Fruit fly (Drosophila melanogaster) whole organism, embryonic: ENCODE measurements around the gene CG14628.

Experiments
- Atf6 ChIP-seq: fragments of 200-800 bp; sonication (Bioruptor generic); IDR thresholded peaks from 2 replicates; pipeline ENCODE4 v1.3.6; 2022; ENCODE audit warnings: missing biosample characterization, missing genetic modification characterization
- BtbVII ChIP-seq: fragments of 200-800 bp; sonication (Bioruptor generic); optimal IDR thresholded peaks from 3 replicates; lab custom pipeline; 2017; ENCODE audit warnings: missing biosample characterization, mild to moderate bottlenecking, missing genetic modification characterization
- C15 ChIP-seq: fragments of 200-800 bp; sonication (Bioruptor generic); IDR thresholded peaks from 3 replicates; pipeline ENCODE4 v1.3.6; 2022; ENCODE audit warnings: missing biosample characterization, missing genetic modification characterization
- CG10431 ChIP-seq: fragments of 200-800 bp; sonication (Bioruptor generic); optimal IDR thresholded peaks from 3 replicates; lab custom pipeline; 2018; ENCODE audit warnings: missing biosample characterization, mild to moderate bottlenecking, missing genetic modification characterization
- CG10979 ChIP-seq: fragments of 200-800 bp; sonication (Bioruptor generic); optimal IDR thresholded peaks from 2 replicates; lab custom pipeline; 2018; ENCODE audit warnings: missing biosample characterization, mild to moderate bottlenecking, missing genetic modification characterization, moderate library complexity
- CG11085 ChIP-seq: fragments of 200-800 bp; sonication (Bioruptor generic); IDR thresholded peaks from 2 replicates; pipeline ENCODE4 v1.3.6; 2022; ENCODE audit warnings: missing biosample characterization, missing genetic modification characterization
- CG11695 ChIP-seq: fragments of 200-800 bp; sonication (Bioruptor generic); IDR thresholded peaks from 3 replicates; pipeline ENCODE4 v1.3.6; 2022; ENCODE audit warnings: missing biosample characterization, missing genetic modification characterization
- CG12299 ChIP-seq: fragments of 200-800 bp; sonication (Bioruptor generic); optimal IDR thresholded peaks from 2 replicates; lab custom pipeline; 2018; ENCODE audit warnings: missing biosample characterization, mild to moderate bottlenecking, missing genetic modification characterization
- CG12942 ChIP-seq: fragments of 200-800 bp; sonication (Bioruptor generic); optimal IDR thresholded peaks from 3 replicates; lab custom pipeline; 2016; ENCODE audit warnings: missing biosample characterization, missing genetic modification characterization
- CG14014 ChIP-seq: fragments of 200-800 bp; sonication (Bioruptor generic); IDR thresholded peaks from 2 replicates; pipeline ENCODE4 v1.3.6; 2022; ENCODE audit warnings: missing biosample characterization, missing genetic modification characterization
- CG15269 ChIP-seq: fragments of 200-800 bp; sonication (Bioruptor generic); optimal IDR thresholded peaks from 2 replicates; lab custom pipeline; 2018; ENCODE audit warnings: missing biosample characterization, mild to moderate bottlenecking, missing genetic modification characterization, moderate library complexity
- CG17568 ChIP-seq: fragments of 200-800 bp; sonication (Bioruptor generic); optimal IDR thresholded peaks from 2 replicates; lab custom pipeline; 2018; ENCODE audit warnings: missing biosample characterization, mild to moderate bottlenecking, missing genetic modification characterization, moderate library complexity
- CG31441 ChIP-seq: fragments of 200-800 bp; sonication (Bioruptor generic); IDR thresholded peaks from 2 replicates; pipeline ENCODE4 v1.3.6; 2022; ENCODE audit warnings: missing biosample characterization, missing genetic modification characterization
- CG34224 ChIP-seq: fragments of 200-800 bp; sonication (Bioruptor generic); IDR thresholded peaks from 3 replicates; pipeline ENCODE4 v1.3.6; 2022; ENCODE audit warnings: missing biosample characterization, missing genetic modification characterization; ENCODE audit not compliant: partially characterized antibody
- CG3838 ChIP-seq: fragments of 200-800 bp; sonication (Bioruptor generic); optimal IDR thresholded peaks from 3 replicates; lab custom pipeline; 2016; ENCODE audit warnings: missing biosample characterization, missing genetic modification characterization
- CG3995 ChIP-seq: fragments of 200-800 bp; sonication (Bioruptor generic); optimal IDR thresholded peaks from 3 replicates; lab custom pipeline; 2016; ENCODE audit warnings: missing biosample characterization, missing genetic modification characterization
- CG5180 ChIP-seq: fragments of 200-800 bp; sonication (Bioruptor generic); optimal IDR thresholded peaks from 3 replicates; lab custom pipeline; 2017; ENCODE audit warnings: missing biosample characterization, missing genetic modification characterization, mild to moderate bottlenecking, moderate library complexity, missing genetic modification reagents
- CG6683 ChIP-seq: fragments of 200-800 bp; sonication (Bioruptor generic); optimal IDR thresholded peaks from 2 replicates; lab custom pipeline; 2017; ENCODE audit warnings: missing biosample characterization, mild to moderate bottlenecking, missing genetic modification characterization, missing genetic modification reagents
- CG8089 ChIP-seq: fragments of 200-800 bp; sonication (Bioruptor generic); optimal IDR thresholded peaks from 3 replicates; lab custom pipeline; 2016; ENCODE audit warnings: missing biosample characterization, missing genetic modification characterization
- CG8290 ChIP-seq, 3 experiments: fragments of 200-800 bp; sonication (Bioruptor generic); optimal IDR thresholded peaks; 2 replicates each; lab custom pipeline; 2016 to 2019; ENCODE audit warnings: missing biosample characterization in 3 of 3, missing genetic modification characterization in 3 of 3, mild to moderate bottlenecking in 2 of 3, moderate library complexity in 1 of 3
- CG9437 ChIP-seq: fragments of 200-800 bp; sonication (Bioruptor generic); optimal IDR thresholded peaks from 2 replicates; lab custom pipeline; 2018; ENCODE audit warnings: missing biosample characterization, mild to moderate bottlenecking, missing genetic modification characterization
- CG9797 ChIP-seq: fragments of 200-800 bp; sonication (Bioruptor generic); optimal IDR thresholded peaks from 3 replicates; lab custom pipeline; 2018; ENCODE audit warnings: missing biosample characterization, mild to moderate bottlenecking, missing genetic modification characterization
- Doc3 ChIP-seq: fragments of 200-800 bp; sonication (Bioruptor generic); IDR thresholded peaks from 3 replicates; pipeline ENCODE4 v1.3.6; 2022; ENCODE audit warnings: missing biosample characterization, missing genetic modification characterization; ENCODE audit not compliant: partially characterized antibody
- Lpt ChIP-seq: fragments of >200 bp; optimal IDR thresholded peaks from 2 replicates; lab custom pipeline; 2018; ENCODE audit warnings: missing biosample characterization, missing genetic modification characterization
- MESR4 ChIP-seq: fragments of 200-800 bp; sonication (Bioruptor generic); optimal IDR thresholded peaks from 2 replicates; lab custom pipeline; 2018; ENCODE audit warnings: missing biosample characterization, mild to moderate bottlenecking, missing genetic modification characterization, moderate library complexity
- Max ChIP-seq: fragments of 200-800 bp; sonication (Bioruptor generic); optimal IDR thresholded peaks from 2 replicates; lab custom pipeline; 2016; ENCODE audit warnings: missing biosample characterization, mild to moderate bottlenecking, missing genetic modification characterization
- NC2β ChIP-seq: fragments of 200-800 bp; sonication (Bioruptor generic); optimal IDR thresholded peaks from 2 replicates; lab custom pipeline; 2016; ENCODE audit warnings: missing biosample characterization, missing genetic modification characterization
- Side ChIP-seq: fragments of 200-800 bp; sonication (Bioruptor generic); optimal IDR thresholded peaks from 2 replicates; lab custom pipeline; 2016; ENCODE audit warnings: missing biosample characterization, missing genetic modification characterization
- Stat92E ChIP-seq, 3 experiments: fragments of >200 bp in 2 of 3; fragments of 200-800 bp in 1 of 3; sonication (Bioruptor generic) in 1 of 3; optimal IDR thresholded peaks; 2 replicates each; lab custom pipeline; 2017 to 2019; ENCODE audit warnings: missing biosample characterization in 3 of 3, missing genetic modification characterization in 3 of 3, mild to moderate bottlenecking in 1 of 3, moderate library complexity in 1 of 3
- Trl ChIP-seq, 3 experiments: fragments of >200 bp in 2 of 3; fragments of 200-800 bp in 1 of 3; sonication (Bioruptor generic) in 1 of 3; optimal IDR thresholded peaks; 2 replicates in 1 of 3; 3 replicates in 2 of 3; lab custom pipeline; 2016 to 2017; ENCODE audit warnings: missing biosample characterization in 1 of 3, missing genetic modification characterization in 1 of 3
- YL-1 ChIP-seq: fragments of 200-800 bp; sonication (Bioruptor generic); optimal IDR thresholded peaks from 3 replicates; lab custom pipeline; 2017; ENCODE audit warnings: missing biosample characterization, mild to moderate bottlenecking, missing genetic modification characterization
- chn ChIP-seq: fragments of 200-800 bp; sonication (Bioruptor generic); optimal IDR thresholded peaks from 2 replicates; lab custom pipeline; 2016; ENCODE audit warnings: missing biosample characterization, missing genetic modification characterization
- cwo ChIP-seq: fragments of 200-800 bp; sonication (Bioruptor generic); optimal IDR thresholded peaks from 3 replicates; lab custom pipeline; 2017; ENCODE audit warnings: missing biosample characterization, missing genetic modification characterization, mild to moderate bottlenecking, moderate library complexity, missing genetic modification reagents
- dysf ChIP-seq: fragments of 200-800 bp; sonication (Bioruptor generic); IDR thresholded peaks from 3 replicates; pipeline ENCODE4 v1.3.6; 2022; ENCODE audit warnings: missing biosample characterization, missing genetic modification characterization
- ewg ChIP-seq: fragments of 200-800 bp; sonication (Bioruptor generic); optimal IDR thresholded peaks from 3 replicates; lab custom pipeline; 2017; ENCODE audit warnings: mild to moderate bottlenecking, missing biosample characterization, missing genetic modification reagents, missing genetic modification characterization
- gem ChIP-seq: fragments of 200-800 bp; sonication (Bioruptor generic); optimal IDR thresholded peaks from 2 replicates; lab custom pipeline; 2019; ENCODE audit warnings: missing biosample characterization, mild to moderate bottlenecking, missing genetic modification characterization, moderate library complexity
- grau ChIP-seq: fragments of 200-800 bp; optimal IDR thresholded peaks from 3 replicates; lab custom pipeline; 2019; ENCODE audit warnings: missing biosample characterization, mild to moderate bottlenecking, missing genetic modification characterization, moderate library complexity
- gsb-n ChIP-seq: fragments of 200-800 bp; sonication (Bioruptor generic); optimal IDR thresholded peaks from 3 replicates; lab custom pipeline; 2018; ENCODE audit warnings: missing biosample characterization, mild to moderate bottlenecking, missing genetic modification characterization
- hth ChIP-seq: fragments of >200 bp; optimal IDR thresholded peaks from 2 replicates; lab custom pipeline; 2017; ENCODE audit warnings: inconsistent platforms
- lab ChIP-seq: fragments of 200-800 bp; sonication (Bioruptor generic); optimal IDR thresholded peaks from 3 replicates; lab custom pipeline; 2017; ENCODE audit warnings: missing biosample characterization, missing genetic modification characterization, mild to moderate bottlenecking, moderate library complexity, missing genetic modification reagents
- mld ChIP-seq: fragments of 200-800 bp; sonication (Bioruptor generic); IDR thresholded peaks from 3 replicates; pipeline ENCODE4 v1.3.6; 2022; ENCODE audit warnings: missing biosample characterization, missing genetic modification characterization; ENCODE audit not compliant: partially characterized antibody
- nmo ChIP-seq: fragments of 200-800 bp; sonication (Bioruptor generic); optimal IDR thresholded peaks from 2 replicates; lab custom pipeline; 2018; ENCODE audit warnings: missing biosample characterization, mild to moderate bottlenecking, missing genetic modification characterization, moderate library complexity
- prd ChIP-seq, 3 experiments: fragments of >200 bp in 2 of 3; fragments of 200-800 bp in 1 of 3; sonication (Bioruptor generic) in 1 of 3; optimal IDR thresholded peaks in 2 of 3; IDR thresholded peaks in 1 of 3; 2 replicates in 2 of 3; 3 replicates in 1 of 3; pipeline versions ENCODE4 v1.3.6 to Lab custom; 2017 to 2022; ENCODE audit warnings: missing biosample characterization in 1 of 3, missing genetic modification characterization in 1 of 3
- repo ChIP-seq: fragments of 200-800 bp; sonication (Bioruptor generic); optimal IDR thresholded peaks from 2 replicates; lab custom pipeline; 2016; ENCODE audit warnings: missing biosample characterization, missing genetic modification characterization
- row ChIP-seq: fragments of 200-800 bp; sonication (Bioruptor generic); IDR thresholded peaks from 3 replicates; pipeline ENCODE4 v1.3.6; 2022; ENCODE audit warnings: missing biosample characterization, missing genetic modification characterization
- slbo ChIP-seq: fragments of 200-800 bp; sonication (Bioruptor generic); IDR thresholded peaks from 2 replicates; pipeline ENCODE4 v1.3.6; 2022; ENCODE audit warnings: missing biosample characterization, missing genetic modification characterization
- sna ChIP-seq: fragments of 200-800 bp; sonication (Bioruptor generic); IDR thresholded peaks from 2 replicates; pipeline ENCODE4 v1.3.6; 2022; ENCODE audit warnings: missing biosample characterization, missing genetic modification characterization; ENCODE audit not compliant: partially characterized antibody
- toy ChIP-seq: fragments of 200-800 bp; sonication (Bioruptor generic); IDR thresholded peaks from 2 replicates; pipeline ENCODE4 v1.3.6; 2022; ENCODE audit warnings: missing biosample characterization, missing genetic modification characterization
- ttk ChIP-seq: fragments of 200-800 bp; sonication (Bioruptor generic); IDR thresholded peaks from 2 replicates; pipeline ENCODE4 v2.1.2; 2022; ENCODE audit warnings: missing biosample characterization, missing genetic modification characterization
- yki ChIP-seq: fragments of >200 bp; optimal IDR thresholded peaks from 3 replicates; lab custom pipeline; 2018

Gene CG14628

DNA sequence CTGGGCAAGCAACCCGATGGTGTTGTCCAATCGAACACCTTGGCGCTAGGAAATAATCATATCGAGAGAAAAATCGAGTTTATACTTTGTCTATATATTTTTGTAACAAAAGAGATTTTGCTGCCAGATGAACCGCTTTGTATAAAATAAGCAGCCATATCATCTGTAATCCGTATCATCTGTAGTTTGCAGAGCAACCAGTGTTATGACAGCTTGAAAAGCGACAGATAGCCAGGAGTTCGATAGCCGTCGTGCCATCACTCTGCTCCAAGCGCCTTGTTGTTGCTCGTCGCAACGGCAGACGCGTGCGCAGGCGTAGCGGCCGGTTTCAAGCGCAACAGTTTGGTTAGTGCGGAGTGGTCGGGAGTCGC, 10.5 kb upstream of the CG14628 start (continued):
- TF ChIP-seq CG8089 (GFP tag; lab: Kevin White, UChicago) (no peak), ewg (peak; percentile 72), dysf (GFP tag; lab: Robert Waterston, UW) (no peak), NC2β (GFP tag; lab: Kevin White, UChicago) (no peak), BtbVII (GFP tag; lab: Kevin White, UChicago) (no peak), gsb-n (no peak), Lpt (GFP tag; lab: Kevin White, UChicago) (no peak), MESR4 (GFP tag; lab: Kevin White, UChicago) (no peak), C15 (no peak), Stat92E (GFP tag; optimal IDR thresholded peaks at IDR 0.05; lab: Kevin White, UChicago) (no peak), toy (no peak), ttk (no peak), CG6683 (GFP tag; lab: Kevin White, UChicago) (no peak), CG10979 (tag; lab: Kevin White, UChicago) (peak; percentile 17), yki (lab: Kevin White, UChicago) (no peak), Trl (optimal IDR thresholded peaks at IDR 0.05; lab: Kevin White, UChicago) (no peak), Trl (GFP tag; optimal IDR thresholded peaks at IDR 0.05; lab: Kevin White, UChicago) (no peak), CG3838 (GFP tag; lab: Kevin White, UChicago) (no peak), CG14014 (GFP tag; lab: Robert Waterston, UW) (no peak), CG9797 (GFP tag; lab: Kevin White, UChicago) (no peak), repo (no peak), CG15269 (tag; lab: Kevin White, UChicago) (peak; percentile 10), gem (peak; percentile 23), CG11695 (peak; percentile 48; the same call in 1 of the 3 replicates), CG11085 (GFP tag; lab: Robert Waterston, UW) (no peak), Max (no peak), cwo (GFP tag; lab: Kevin White, UChicago) (no peak), lab (peak; percentile 32), prd (optimal IDR thresholded peaks at IDR 0.05; lab: Kevin White, UChicago) (no peak), prd (GFP tag; IDR thresholded peaks at IDR 0.05; lab: Robert Waterston, UW) (no peak), slbo (GFP tag; lab: Robert Waterston, UW) (no peak), Atf6 (GFP tag; lab: Robert Waterston, UW) (peak; percentile 38; the same call in 1 of the 2 replicates), YL-1 (no peak), CG10431 (GFP tag; lab: Kevin White, UChicago) (no peak), CG12299 (tag; lab: Kevin White, UChicago) (no peak), CG3995 (GFP tag; lab: Kevin White, UChicago) (no peak), CG31441 (GFP tag; lab: Robert Waterston, UW) (no peak), sna (GFP tag; lab: Robert Waterston, UW) (no peak), hth (lab: Kevin White, UChicago) (no peak), mld (GFP tag; lab: Robert Waterston, UW) (no peak), CG12942 (no peak), CG8290 (GFP tag; optimal IDR thresholded peaks at IDR 0.05; lab: Kevin White, UChicago) (no peak), CG8290 (tag; optimal IDR thresholded peaks at IDR 0.05; lab: Kevin White, UChicago) (peak in 1 of 2 experiments; percentile 1), Side (peak; percentile 13), CG9437 (GFP tag; lab: Kevin White, UChicago) (no peak), CG17568 (GFP tag; lab: Kevin White, UChicago) (no peak), Doc3 (GFP tag; lab: Robert Waterston, UW) (no peak), row (GFP tag; lab: Robert Waterston, UW) (peak; percentile 89), CG5180 (peak; percentile 100), CG34224 (0 out of 3 replicates have a peak, but pooled peaks have one; percentile 2), nmo (peak; percentile 11), grau (peak; percentile 34), chn (no peak)
